Fruit fly (Drosophila melanogaster) whole organism, embryonic: ENCODE measurements around the gene Cep290.

Experiments
- Abd-B ChIP-seq: fragments of 200-800 bp; sonication (Bioruptor generic); optimal IDR thresholded peaks from 2 replicates; lab custom pipeline; 2018; ENCODE audit warnings: missing biosample characterization, mild to moderate bottlenecking, missing genetic modification characterization, moderate library complexity
- Atf-2 ChIP-seq: fragments of 200-800 bp; sonication (Bioruptor generic); optimal IDR thresholded peaks from 2 replicates; lab custom pipeline; 2016; ENCODE audit warnings: missing biosample characterization, missing genetic modification characterization
- Atf6 ChIP-seq: fragments of 200-800 bp; sonication (Bioruptor generic); IDR thresholded peaks from 2 replicates; pipeline ENCODE4 v1.3.6; 2022; ENCODE audit warnings: missing biosample characterization, missing genetic modification characterization
- BEAF-32 ChIP-seq: fragments of 200-800 bp; sonication (Bioruptor generic); optimal IDR thresholded peaks from 3 replicates; lab custom pipeline; 2017; ENCODE audit warnings: missing biosample characterization, missing genetic modification characterization, mild to moderate bottlenecking, moderate library complexity, missing genetic modification reagents
- Bgb ChIP-seq: fragments of 200-800 bp; sonication (Bioruptor generic); IDR thresholded peaks from 2 replicates; pipeline ENCODE4 v1.3.6; 2022; ENCODE audit warnings: missing biosample characterization, missing genetic modification characterization; ENCODE audit not compliant: partially characterized antibody
- C15 ChIP-seq: fragments of 200-800 bp; sonication (Bioruptor generic); IDR thresholded peaks from 3 replicates; pipeline ENCODE4 v1.3.6; 2022; ENCODE audit warnings: missing biosample characterization, missing genetic modification characterization
- CG10147 ChIP-seq: fragments of 200-800 bp; sonication (Bioruptor generic); optimal IDR thresholded peaks from 2 replicates; lab custom pipeline; 2019; ENCODE audit warnings: missing biosample characterization, mild to moderate bottlenecking, missing genetic modification characterization, moderate library complexity
- CG10979 ChIP-seq: fragments of 200-800 bp; sonication (Bioruptor generic); optimal IDR thresholded peaks from 2 replicates; lab custom pipeline; 2018; ENCODE audit warnings: missing biosample characterization, mild to moderate bottlenecking, missing genetic modification characterization, moderate library complexity
- CG11093 ChIP-seq: fragments of 200-800 bp; sonication (Bioruptor generic); IDR thresholded peaks from 3 replicates; pipeline ENCODE4 v1.3.6; 2022; ENCODE audit warnings: missing biosample characterization, missing genetic modification characterization
- CG11560 ChIP-seq: fragments of 200-800 bp; sonication (Bioruptor generic); IDR thresholded peaks from 3 replicates; pipeline ENCODE4 v1.3.6; 2022; ENCODE audit warnings: missing biosample characterization, missing genetic modification characterization
- CG11695 ChIP-seq: fragments of 200-800 bp; sonication (Bioruptor generic); IDR thresholded peaks from 3 replicates; pipeline ENCODE4 v1.3.6; 2022; ENCODE audit warnings: missing biosample characterization, missing genetic modification characterization
- CG12219 ChIP-seq: fragments of 200-800 bp; sonication (Bioruptor generic); optimal IDR thresholded peaks from 3 replicates; lab custom pipeline; 2018; ENCODE audit warnings: missing biosample characterization, mild to moderate bottlenecking, missing genetic modification characterization
- CG14441 ChIP-seq: fragments of 200-800 bp; sonication (Bioruptor generic); IDR thresholded peaks from 2 replicates; pipeline ENCODE4 v1.3.6; 2022; ENCODE audit warnings: missing biosample characterization, missing genetic modification characterization
- CG18619 ChIP-seq: fragments of 200-800 bp; sonication (Bioruptor generic); optimal IDR thresholded peaks from 3 replicates; lab custom pipeline; 2017; ENCODE audit warnings: missing biosample characterization, mild to moderate bottlenecking, missing genetic modification characterization
- CG5180 ChIP-seq: fragments of 200-800 bp; sonication (Bioruptor generic); optimal IDR thresholded peaks from 3 replicates; lab custom pipeline; 2017; ENCODE audit warnings: missing biosample characterization, missing genetic modification characterization, mild to moderate bottlenecking, moderate library complexity, missing genetic modification reagents
- CG5953 ChIP-seq: fragments of 200-800 bp; sonication (Bioruptor generic); IDR thresholded peaks from 2 replicates; pipeline ENCODE4 v1.3.6; 2022; ENCODE audit warnings: missing biosample characterization, missing genetic modification characterization
- CG6791 ChIP-seq: fragments of 200-800 bp; sonication (Bioruptor generic); IDR thresholded peaks from 3 replicates; pipeline ENCODE4 v1.3.6; 2022; ENCODE audit warnings: missing biosample characterization, missing genetic modification characterization; ENCODE audit not compliant: partially characterized antibody
- CG7987 ChIP-seq: fragments of 200-800 bp; sonication (Bioruptor generic); optimal IDR thresholded peaks from 2 replicates; lab custom pipeline; 2018; ENCODE audit warnings: missing biosample characterization, mild to moderate bottlenecking, missing genetic modification characterization, moderate library complexity
- Camta ChIP-seq: fragments of 200-800 bp; sonication (Bioruptor generic); optimal IDR thresholded peaks from 2 replicates; lab custom pipeline; 2016; ENCODE audit warnings: missing biosample characterization, missing genetic modification characterization
- Dbx ChIP-seq: fragments of 200-800 bp; sonication (Bioruptor generic); IDR thresholded peaks from 3 replicates; pipeline ENCODE4 v1.3.6; 2022; ENCODE audit warnings: missing biosample characterization, missing genetic modification characterization
- Dip2 ChIP-seq: fragments of 200-800 bp; sonication (Bioruptor generic); IDR thresholded peaks from 2 replicates; pipeline ENCODE4 v1.3.6; 2022; ENCODE audit warnings: missing biosample characterization, missing genetic modification characterization
- Dp ChIP-seq: fragments of 200-800 bp; sonication (Bioruptor generic); optimal IDR thresholded peaks from 2 replicates; lab custom pipeline; 2018; ENCODE audit warnings: missing biosample characterization, mild to moderate bottlenecking, missing genetic modification characterization, moderate library complexity
- Drgx ChIP-seq: fragments of 200-800 bp; sonication (Bioruptor generic); IDR thresholded peaks from 2 replicates; pipeline ENCODE4 v1.3.6; 2022; ENCODE audit warnings: missing biosample characterization, missing genetic modification characterization
- Ets65A ChIP-seq: fragments of 200-800 bp; sonication (Bioruptor generic); peaks from one replicate; lab custom pipeline; 2016; ENCODE audit warnings: missing biosample characterization, missing genetic modification characterization
- HLHmδ ChIP-seq: fragments of 200-800 bp; sonication (Bioruptor generic); optimal IDR thresholded peaks from 2 replicates; lab custom pipeline; 2018; ENCODE audit warnings: missing biosample characterization, mild to moderate bottlenecking, missing genetic modification characterization, moderate library complexity
- Lim3 ChIP-seq: fragments of 200-800 bp; sonication (Bioruptor generic); IDR thresholded peaks from 2 replicates; pipeline ENCODE4 v1.3.6; 2022; ENCODE audit warnings: missing biosample characterization, missing genetic modification characterization
- MBD-R2 ChIP-seq: fragments of 200-800 bp; sonication (Bioruptor generic); IDR thresholded peaks from 2 replicates; pipeline ENCODE4 v1.3.6; 2022; ENCODE audit warnings: missing biosample characterization, missing genetic modification characterization
- Med ChIP-seq: fragments of 200-800 bp; sonication (Bioruptor generic); peaks from one replicate; lab custom pipeline; 2016; ENCODE audit warnings: missing biosample characterization, missing genetic modification characterization, mild to moderate bottlenecking, inconsistent platforms, moderate library complexity
- Sox102F ChIP-seq: fragments of 200-800 bp; sonication (Bioruptor generic); optimal IDR thresholded peaks from 2 replicates; lab custom pipeline; 2018; ENCODE audit warnings: missing biosample characterization, mild to moderate bottlenecking, missing genetic modification characterization, moderate library complexity
- Sry-β ChIP-seq: fragments of 200-800 bp; sonication (Bioruptor generic); optimal IDR thresholded peaks from 2 replicates; lab custom pipeline; 2018; ENCODE audit warnings: missing biosample characterization, mild to moderate bottlenecking, missing genetic modification characterization, moderate library complexity
- Ssrp ChIP-seq: fragments of 200-800 bp; sonication (Bioruptor generic); optimal IDR thresholded peaks from 2 replicates; lab custom pipeline; 2018; ENCODE audit warnings: missing biosample characterization, mild to moderate bottlenecking, missing genetic modification characterization, moderate library complexity
- Xbp1 ChIP-seq: fragments of 200-800 bp; sonication (Bioruptor generic); optimal IDR thresholded peaks from 3 replicates; lab custom pipeline; 2016; ENCODE audit warnings: missing biosample characterization, mild to moderate bottlenecking, missing genetic modification characterization
- ac ChIP-seq: fragments of 200-800 bp; sonication (Bioruptor generic); optimal IDR thresholded peaks from 3 replicates; lab custom pipeline; 2017; ENCODE audit warnings: missing biosample characterization, mild to moderate bottlenecking, missing genetic modification characterization
- chm ChIP-seq: fragments of 200-800 bp; sonication (Bioruptor generic); IDR thresholded peaks from 2 replicates; pipeline ENCODE4 v1.3.6; 2022; ENCODE audit warnings: missing biosample characterization, missing genetic modification characterization
- dysf ChIP-seq: fragments of 200-800 bp; sonication (Bioruptor generic); IDR thresholded peaks from 3 replicates; pipeline ENCODE4 v1.3.6; 2022; ENCODE audit warnings: missing biosample characterization, missing genetic modification characterization
- nom ChIP-seq: fragments of 200-800 bp; sonication (Bioruptor generic); optimal IDR thresholded peaks from 2 replicates; lab custom pipeline; 2017; ENCODE audit warnings: missing biosample characterization, missing genetic modification characterization, mild to moderate bottlenecking, moderate library complexity, missing genetic modification reagents
- p53 ChIP-seq: fragments of 200-800 bp; sonication (Bioruptor generic); optimal IDR thresholded peaks from 2 replicates; lab custom pipeline; 2016; ENCODE audit warnings: missing biosample characterization, missing genetic modification characterization
- phol ChIP-seq: fragments of 200-800 bp; sonication (Bioruptor generic); optimal IDR thresholded peaks from 3 replicates; lab custom pipeline; 2018; ENCODE audit warnings: missing biosample characterization, mild to moderate bottlenecking, missing genetic modification characterization, moderate library complexity
- prd ChIP-seq, 3 experiments: fragments of >200 bp in 2 of 3; fragments of 200-800 bp in 1 of 3; sonication (Bioruptor generic) in 1 of 3; optimal IDR thresholded peaks in 2 of 3; IDR thresholded peaks in 1 of 3; 2 replicates in 2 of 3; 3 replicates in 1 of 3; pipeline versions ENCODE4 v1.3.6 to Lab custom; 2017 to 2022; ENCODE audit warnings: missing biosample characterization in 1 of 3, missing genetic modification characterization in 1 of 3
- row ChIP-seq: fragments of 200-800 bp; sonication (Bioruptor generic); IDR thresholded peaks from 3 replicates; pipeline ENCODE4 v1.3.6; 2022; ENCODE audit warnings: missing biosample characterization, missing genetic modification characterization
- salm ChIP-seq: fragments of 200-800 bp; sonication (Bioruptor generic); optimal IDR thresholded peaks from 2 replicates; lab custom pipeline; 2018; ENCODE audit warnings: missing biosample characterization, mild to moderate bottlenecking, missing genetic modification characterization
- sd ChIP-seq: fragments of 200-800 bp; sonication (Bioruptor generic); optimal IDR thresholded peaks from 3 replicates; lab custom pipeline; 2018; ENCODE audit warnings: missing biosample characterization, mild to moderate bottlenecking, missing genetic modification characterization, moderate library complexity
- slbo ChIP-seq: fragments of 200-800 bp; sonication (Bioruptor generic); IDR thresholded peaks from 2 replicates; pipeline ENCODE4 v1.3.6; 2022; ENCODE audit warnings: missing biosample characterization, missing genetic modification characterization
- so ChIP-seq: fragments of 200-800 bp; sonication (Bioruptor generic); IDR thresholded peaks from 3 replicates; pipeline ENCODE4 v1.3.6; 2022; ENCODE audit warnings: missing biosample characterization, missing genetic modification characterization
- sob ChIP-seq: fragments of 200-800 bp; sonication (Bioruptor generic); IDR thresholded peaks from 2 replicates; pipeline ENCODE4 v1.3.6; 2022; ENCODE audit warnings: missing biosample characterization, missing genetic modification characterization
- ssp ChIP-seq: fragments of 200-800 bp; sonication (Bioruptor generic); IDR thresholded peaks from 2 replicates; pipeline ENCODE4 v1.3.6; 2022; ENCODE audit warnings: missing biosample characterization, missing genetic modification characterization
- stc ChIP-seq: fragments of 200-800 bp; sonication (Bioruptor generic); IDR thresholded peaks from 2 replicates; pipeline ENCODE4 v1.3.6; 2022; ENCODE audit warnings: missing biosample characterization, missing genetic modification characterization
- toy ChIP-seq: fragments of 200-800 bp; sonication (Bioruptor generic); IDR thresholded peaks from 2 replicates; pipeline ENCODE4 v1.3.6; 2022; ENCODE audit warnings: missing biosample characterization, missing genetic modification characterization
- zen ChIP-seq: fragments of 200-800 bp; sonication (Bioruptor generic); optimal IDR thresholded peaks from 3 replicates; lab custom pipeline; 2018; ENCODE audit warnings: missing biosample characterization, mild to moderate bottlenecking, missing genetic modification characterization, moderate library complexity

The Cep290 gene

dm6 chr3L:824444-824843 is 19.3 kb upstream of the Cep290 start (continued):
- TF ChIP-seq CG10147 (peak; percentile 23), row (GFP tag; lab: Robert Waterston, UW) (0 out of 3 replicates have a peak, but pooled peaks have one; percentile 26), CG18619 (no peak), CG12219 (peak; percentile 33), Drgx (GFP tag; lab: Robert Waterston, UW) (peak; percentile 79), nom (GFP tag; lab: Kevin White, UChicago) (no peak), Camta (GFP tag; lab: Kevin White, UChicago) (no peak), Lim3 (no peak), sd (no peak), Xbp1 (peak; percentile 12), MBD-R2 (GFP tag; lab: Robert Waterston, UW) (no peak), CG5953 (GFP tag; lab: Robert Waterston, UW) (0 out of 2 replicates have a peak, but pooled peaks have one; percentile 22), Atf-2 (GFP tag; lab: Kevin White, UChicago) (no peak), phol (tag; lab: Kevin White, UChicago) (peak; percentile 55), Dip2 (GFP tag; lab: Robert Waterston, UW) (no peak), CG10979 (peak; percentile 44), HLHmδ (GFP tag; lab: Kevin White, UChicago) (no peak), Atf6 (no peak), p53 (GFP tag; lab: Kevin White, UChicago) (no peak), CG7987 (no peak), salm (tag; lab: Kevin White, UChicago) (no peak), Abd-B (no peak), Ssrp (tag; lab: Kevin White, UChicago) (peak; percentile 12), stc (GFP tag; lab: Robert Waterston, UW) (no peak), ac (GFP tag; lab: Kevin White, UChicago) (no peak), CG5180 (GFP tag; lab: Kevin White, UChicago) (peak; percentile 14)

DNA sequence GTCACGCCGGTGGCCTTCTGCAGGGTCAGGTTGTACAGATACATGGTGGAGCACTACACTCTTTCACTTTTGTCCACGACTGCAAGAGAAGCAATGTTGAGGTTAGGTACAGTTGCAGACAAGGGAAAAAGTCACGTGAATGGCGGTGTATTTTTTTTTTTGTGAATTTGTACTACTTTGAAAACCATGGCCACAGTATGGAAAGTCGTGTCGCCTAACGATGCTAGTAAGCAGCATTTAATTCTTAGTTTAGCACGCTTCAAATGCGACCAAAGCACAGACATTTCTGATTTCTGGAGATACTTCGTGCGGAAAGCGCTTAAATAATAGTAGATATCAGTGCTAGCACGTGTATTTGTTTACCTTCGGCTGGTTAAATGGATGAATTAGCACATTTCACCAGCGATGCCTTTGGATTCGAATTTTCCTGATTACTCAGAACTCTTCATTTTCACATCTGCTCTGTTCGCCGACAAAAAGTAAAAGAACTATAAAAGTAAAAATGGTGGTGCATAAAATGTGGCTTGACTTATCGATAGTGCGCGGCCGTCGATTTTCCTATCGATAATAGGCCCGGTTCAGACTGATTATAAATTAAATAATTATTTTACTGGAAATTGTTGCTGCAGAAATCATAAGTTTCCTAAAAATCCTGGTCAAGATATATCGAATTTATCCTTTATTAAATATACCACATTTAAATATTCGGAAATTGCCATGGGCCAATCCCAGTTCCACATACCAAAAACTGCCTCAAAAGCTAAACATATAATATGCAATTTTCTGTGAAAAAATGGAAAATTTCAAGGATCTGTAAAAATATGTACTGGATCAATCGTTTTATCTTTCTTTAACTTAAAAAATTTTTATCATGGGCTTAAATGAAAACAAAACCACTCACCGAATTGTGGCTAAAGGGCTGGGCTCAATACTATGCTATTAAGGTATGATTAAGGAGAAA is 10.5 kb upstream of the Cep290 start, which contains the start of gene Sf3b3:
Gene Sf3b3 (minus strand): TSS at position 489 of the 961 bp plus-strand sequence.
- TF ChIP-seq Sry-β (GFP tag; lab: Kevin White, UChicago) (peak; percentile 81), zen (tag; lab: Kevin White, UChicago) (peak; percentile 24), Sox102F (GFP tag; lab: Kevin White, UChicago) (no peak), chm (GFP tag; lab: Robert Waterston, UW) (peak; percentile 58; the same call in 1 of the 2 replicates), prd (optimal IDR thresholded peaks at IDR 0.05; lab: Kevin White, UChicago) (no peak), prd (GFP tag; IDR thresholded peaks at IDR 0.05; lab: Robert Waterston, UW) (peak; percentile 55), Dp (GFP tag; lab: Kevin White, UChicago) (peak; percentile 12), so (GFP tag; lab: Robert Waterston, UW) (no peak), CG14441 (GFP tag; lab: Robert Waterston, UW) (no peak), C15 (GFP tag; lab: Robert Waterston, UW) (no peak), CG11560 (no peak), dysf (0 out of 3 replicates have a peak, but pooled peaks have one; percentile 33), Bgb (peak; percentile 73), CG6791 (peak; percentile 80), CG11695 (GFP tag; lab: Robert Waterston, UW) (0 out of 3 replicates have a peak, but pooled peaks have one; percentile 5), sob (GFP tag; lab: Robert Waterston, UW) (peak; percentile 53), slbo (GFP tag; lab: Robert Waterston, UW) (peak; percentile 47), CG11093 (no peak), ssp (GFP tag; lab: Robert Waterston, UW) (peak; percentile 78), Dbx (GFP tag; lab: Robert Waterston, UW) (peak; percentile 60; the same call in 1 of the 3 replicates), BEAF-32 (GFP tag; lab: Kevin White, UChicago) (peak; percentile 69), toy (GFP tag; lab: Robert Waterston, UW) (0 out of 2 replicates have a peak, but pooled peaks have one; percentile 7), Ets65A (GFP tag; lab: Kevin White, UChicago) (peak; percentile 64), Med (GFP tag; lab: Kevin White, UChicago) (peak; percentile 79)
